Fruit fly (Drosophila melanogaster) whole organism, wandering third instar larva: ENCODE results near the gene CG42458.

ENCODE experiments used
- OdsH ChIP-seq: fragments of 200-800 bp; sonication (Bioruptor generic); optimal IDR thresholded peaks from 2 replicates; lab custom pipeline; 2016; ENCODE audit warnings: missing biosample characterization, mild to moderate bottlenecking, missing genetic modification characterization
- Vsx2 ChIP-seq: fragments of 200-300, 225-300 bp; sonication (Bioruptor generic); optimal IDR thresholded peaks from 2 replicates; lab custom pipeline; 2018; ENCODE audit warnings: missing biosample characterization, missing genetic modification characterization; ENCODE audit not compliant: partially characterized antibody
- br ChIP-seq: fragments of 200-800 bp; sonication (Bioruptor generic); optimal IDR thresholded peaks from 2 replicates; lab custom pipeline; 2016; ENCODE audit warnings: missing biosample characterization, missing genetic modification characterization
- sage ChIP-seq: fragments of 200-800 bp; sonication (Bioruptor generic); optimal IDR thresholded peaks from 2 replicates; lab custom pipeline; 2016; ENCODE audit warnings: missing biosample characterization, mild to moderate bottlenecking, missing genetic modification characterization

DNA sequence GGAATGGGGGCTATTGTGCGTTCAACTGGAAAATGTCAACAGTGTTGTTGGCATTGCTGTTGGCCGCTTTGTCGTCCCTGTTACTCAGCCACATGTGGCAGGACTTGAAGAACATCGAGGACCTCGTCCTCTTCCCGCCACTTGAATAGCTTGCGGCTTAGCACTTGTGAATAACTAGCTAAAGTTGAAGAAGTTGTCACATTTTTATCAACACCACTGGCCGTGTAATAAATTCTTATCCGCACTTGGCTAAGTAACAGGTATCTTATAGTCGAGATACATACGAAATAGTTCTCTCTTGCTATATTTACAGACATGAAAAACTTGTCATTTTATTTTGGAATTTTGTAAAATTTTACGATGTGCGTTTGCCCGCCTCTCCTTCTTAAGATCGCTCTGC, 51.6 kb downstream of the CG42458 start, which contains the start of gene CG43292:
- no peak for TF ChIP-seq OdsH (GFP tag; lab: Kevin White, UChicago)
- TF ChIP-seq br, result no peak
- TF ChIP-seq Vsx2 (GFP tag; lab: Kevin White, UChicago), result no peak
- no peak for TF ChIP-seq sage
